Fruit fly (Drosophila melanogaster) whole organism, wandering third instar larva: ENCODE results near the gene IKKbeta.
A peak's percentile ranks its signal among the peaks of the same experiment; 100 is the strongest.

Experiments
- Abd-B ChIP-seq: fragments of >200 bp; optimal IDR thresholded peaks from 2 replicates; lab custom pipeline; 2017; ENCODE audit warnings: missing biosample characterization, missing genetic modification characterization
- CG32264 ChIP-seq: fragments of 200-800 bp; sonication (Bioruptor generic); optimal IDR thresholded peaks from 2 replicates; lab custom pipeline; 2016; ENCODE audit warnings: missing biosample characterization, missing genetic modification characterization
- CG9705 ChIP-seq: fragments of 200-800 bp; sonication (Bioruptor generic); optimal IDR thresholded peaks from 2 replicates; lab custom pipeline; 2018; ENCODE audit warnings: missing biosample characterization, mild to moderate bottlenecking, missing genetic modification characterization
- Dfd ChIP-seq: fragments of >200 bp; optimal IDR thresholded peaks from 2 replicates; lab custom pipeline; 2017; ENCODE audit warnings: missing biosample characterization, missing genetic modification characterization
- Dif ChIP-seq: fragments of 200-275, 200-300 bp; sonication (Bioruptor generic); optimal IDR thresholded peaks from 2 replicates; lab custom pipeline; 2018; ENCODE audit warnings: missing biosample characterization, missing genetic modification characterization; ENCODE audit not compliant: partially characterized antibody
- GATAd ChIP-seq: sonication (Bioruptor generic); optimal IDR thresholded peaks from 2 replicates; lab custom pipeline; 2016; ENCODE audit warnings: missing biosample characterization, missing genetic modification characterization
- Hnf4 ChIP-seq: fragments of 200-800 bp; sonication (Bioruptor generic); optimal IDR thresholded peaks from 2 replicates; lab custom pipeline; 2016; ENCODE audit warnings: missing biosample characterization, mild to moderate bottlenecking, missing genetic modification characterization
- Hr78 ChIP-seq: fragments of >200 bp; optimal IDR thresholded peaks from 2 replicates; lab custom pipeline; 2017; ENCODE audit warnings: missing biosample characterization, missing genetic modification characterization
- Hr83 ChIP-seq: fragments of 200-300 bp; sonication (Bioruptor generic); optimal IDR thresholded peaks from 2 replicates; lab custom pipeline; 2016; ENCODE audit warnings: missing biosample characterization, mild to moderate bottlenecking, missing genetic modification characterization, moderate library complexity; ENCODE audit not compliant: poor library complexity, severe bottlenecking
- Jra ChIP-seq: sonication (Bioruptor generic); optimal IDR thresholded peaks from 2 replicates; lab custom pipeline; 2016; ENCODE audit warnings: missing biosample characterization, missing genetic modification characterization
- Myc ChIP-seq: fragments of >200 bp; optimal IDR thresholded peaks from 2 replicates; lab custom pipeline; 2017
- N ChIP-seq: fragments of >200 bp; optimal IDR thresholded peaks from 2 replicates; lab custom pipeline; 2018; ENCODE audit warnings: missing biosample characterization, missing external identifiers, missing genetic modification characterization
- Rel ChIP-seq, 2 experiments: fragments of 200-800 bp; sonication (Bioruptor generic) in 1 of 2; optimal IDR thresholded peaks; 2 replicates in 1 of 2; 3 replicates in 1 of 2; lab custom pipeline; 2016 to 2019; ENCODE audit warnings: mild to moderate bottlenecking in 2 of 2, missing biosample characterization in 2 of 2, missing genetic modification characterization in 2 of 2, moderate library complexity in 1 of 2
- Sp1 ChIP-seq: fragments of 200-800 bp; sonication (Bioruptor generic); optimal IDR thresholded peaks from 3 replicates; lab custom pipeline; 2019; ENCODE audit warnings: missing biosample characterization, mild to moderate bottlenecking, missing genetic modification characterization, moderate library complexity
- Vsx2 ChIP-seq: fragments of 200-300, 225-300 bp; sonication (Bioruptor generic); optimal IDR thresholded peaks from 2 replicates; lab custom pipeline; 2018; ENCODE audit warnings: missing biosample characterization, missing genetic modification characterization; ENCODE audit not compliant: partially characterized antibody
- br ChIP-seq: fragments of 200-800 bp; sonication (Bioruptor generic); optimal IDR thresholded peaks from 2 replicates; lab custom pipeline; 2016; ENCODE audit warnings: missing biosample characterization, missing genetic modification characterization
- dl ChIP-seq, 2 experiments: fragments of 175-275, 200-275 bp in 1 of 2; fragments of 200-275 bp in 1 of 2; sonication (Bioruptor generic); optimal IDR thresholded peaks; lab custom pipeline; 2018; ENCODE audit warnings: mild to moderate bottlenecking in 2 of 2, missing biosample characterization in 2 of 2, missing genetic modification characterization in 2 of 2, moderate library complexity in 2 of 2; ENCODE audit not compliant: partially characterized antibody in 2 of 2, insufficient read depth in 1 of 2
- dsf ChIP-seq: sonication (Bioruptor generic); optimal IDR thresholded peaks from 2 replicates; lab custom pipeline; 2016; ENCODE audit warnings: missing biosample characterization, missing genetic modification characterization, borderline replicate concordance
- ey ChIP-seq: fragments of 200-800 bp; sonication (Bioruptor generic); optimal IDR thresholded peaks from 2 replicates; lab custom pipeline; 2016; ENCODE audit warnings: missing biosample characterization, missing genetic modification characterization
- foxo ChIP-seq, 2 experiments: fragments of 200-800 bp; sonication (Bioruptor generic); optimal IDR thresholded peaks; 2 replicates in 1 of 2; 3 replicates in 1 of 2; lab custom pipeline; 2016 to 2017; ENCODE audit warnings: missing biosample characterization in 2 of 2, missing genetic modification characterization in 2 of 2
- fru ChIP-seq: fragments of 200-800 bp; sonication (Bioruptor generic); optimal IDR thresholded peaks from 3 replicates; lab custom pipeline; 2016; ENCODE audit warnings: missing biosample characterization, mild to moderate bottlenecking, missing genetic modification characterization
- h ChIP-seq: fragments of 200-800 bp; sonication (Bioruptor generic); optimal IDR thresholded peaks from 3 replicates; lab custom pipeline; 2016; ENCODE audit warnings: missing biosample characterization, mild to moderate bottlenecking, missing genetic modification characterization
- jim ChIP-seq: fragments of 175-275, 200-325 bp; sonication (Bioruptor generic); optimal IDR thresholded peaks from 2 replicates; lab custom pipeline; 2016; ENCODE audit warnings: missing biosample characterization, mild to moderate bottlenecking, missing genetic modification characterization
- lola ChIP-seq: fragments of >200 bp; optimal IDR thresholded peaks from 2 replicates; lab custom pipeline; 2017; ENCODE audit warnings: missing biosample characterization, missing genetic modification characterization
- pan ChIP-seq: fragments of >200 bp; optimal IDR thresholded peaks from 2 replicates; lab custom pipeline; 2017
- psq ChIP-seq: fragments of 200-800 bp; sonication (Bioruptor generic); optimal IDR thresholded peaks from 3 replicates; lab custom pipeline; 2017; ENCODE audit warnings: missing biosample characterization, mild to moderate bottlenecking, missing genetic modification characterization, moderate library complexity
- rgr ChIP-seq: fragments of 200-800 bp; sonication (Bioruptor generic); optimal IDR thresholded peaks from 3 replicates; lab custom pipeline; 2016; ENCODE audit warnings: missing biosample characterization, mild to moderate bottlenecking, missing genetic modification characterization
- sage ChIP-seq: fragments of 200-800 bp; sonication (Bioruptor generic); optimal IDR thresholded peaks from 2 replicates; lab custom pipeline; 2016; ENCODE audit warnings: missing biosample characterization, mild to moderate bottlenecking, missing genetic modification characterization
- sv ChIP-seq: fragments of 200-800 bp; sonication (Bioruptor generic); optimal IDR thresholded peaks from 3 replicates; lab custom pipeline; 2016; ENCODE audit warnings: missing biosample characterization, missing genetic modification characterization
- tai ChIP-seq: sonication (Bioruptor generic); optimal IDR thresholded peaks from 2 replicates; lab custom pipeline; 2016; ENCODE audit warnings: missing biosample characterization, missing genetic modification characterization
- usp ChIP-seq: fragments of >200 bp; optimal IDR thresholded peaks from 2 replicates; lab custom pipeline; 2017; ENCODE audit warnings: missing biosample characterization, missing genetic modification characterization
- woc ChIP-seq: sonication (Bioruptor generic); optimal IDR thresholded peaks from 2 replicates; lab custom pipeline; 2016; ENCODE audit warnings: missing biosample characterization, mild to moderate bottlenecking, missing genetic modification characterization

Gene IKKbeta

dm6 chr3R:16029584-16029983 lies 19.6 kb downstream of the IKKbeta start:
- TF ChIP-seq Hr83 (GFP tag; lab: Kevin White, UChicago) (no peak), Dfd (GFP tag; lab: Kevin White, UChicago) (no peak), woc (no peak)
- TF ChIP-seq, all 38 proteins: peak for 0

dm6 chr3R:16028651-16029050 lies 20.6 kb downstream of the IKKbeta start:
- TF ChIP-seq Hr78 (GFP tag; lab: Kevin White, UChicago): no peak
- TF ChIP-seq Vsx2 (GFP tag; lab: Kevin White, UChicago): no peak
- TF ChIP-seq Hr83 (GFP tag; lab: Kevin White, UChicago): no peak
- TF ChIP-seq Hnf4 (GFP tag; lab: Kevin White, UChicago): no peak
- no peak for TF ChIP-seq psq
- TF ChIP-seq tai: no peak
- no peak for TF ChIP-seq sv (GFP tag; lab: Kevin White, UChicago)
- TF ChIP-seq h (GFP tag; lab: Kevin White, UChicago): no peak
- TF ChIP-seq lola: no peak
- no peak for TF ChIP-seq Abd-B

dm6 chr3R:16025587-16026223 lies 23.5 kb downstream of the IKKbeta start, which contains the start of gene pnr:
Gene pnr (plus strand): TSS chr3R:16026079.
- TF ChIP-seq Jra (GFP tag; lab: Kevin White, UChicago) (peak; percentile 3), Dif (peak; percentile 51), foxo (GFP tag; optimal IDR thresholded peaks at IDR 0.05; lab: Kevin White, UChicago) (no peak), CG9705 (GFP tag; lab: Kevin White, UChicago) (no peak), Vsx2 (GFP tag; lab: Kevin White, UChicago) (peak; percentile 76), h (GFP tag; lab: Kevin White, UChicago) (peak; percentile 22), Dfd (GFP tag; lab: Kevin White, UChicago) (no peak), Rel (GFP tag; optimal IDR thresholded peaks at IDR 0.05; lab: Kevin White, UChicago) (no peak), Rel (tag; optimal IDR thresholded peaks at IDR 0.05; lab: Kevin White, UChicago) (peak; percentile 46), woc (no peak), N (GFP tag; lab: Kevin White, UChicago) (peak; percentile 14), dsf (GFP tag; lab: Kevin White, UChicago) (no peak), br (GFP tag; lab: Kevin White, UChicago) (no peak), psq (peak; percentile 5), GATAd (GFP tag; lab: Kevin White, UChicago) (no peak), dl (GFP tag; optimal IDR thresholded peaks at IDR 0.05; lab: Kevin White, UChicago; ENCODE audit: insufficient read depth in 1 of 2, partially characterized antibody in 2 of 2) (peak; percentile 42 to 58), jim (no peak), rgr (peak; percentile 2), Hr83 (GFP tag; lab: Kevin White, UChicago) (peak; percentile 53), Sp1 (GFP tag; lab: Kevin White, UChicago) (no peak), usp (GFP tag; lab: Kevin White, UChicago) (no peak), pan (lab: Kevin White, UChicago) (no peak)

dm6 chr3R:16024110-16024509 lies 25.1 kb downstream of the IKKbeta start:
- TF ChIP-seq ey (GFP tag; lab: Kevin White, UChicago) (no peak), Dif (peak; percentile 18)

dm6 chr3R:16023627-16024026 lies 25.6 kb downstream of the IKKbeta start:
- TF ChIP-seq CG32264: no peak
- no peak for TF ChIP-seq woc
- TF ChIP-seq ey (GFP tag; lab: Kevin White, UChicago): no peak
- no peak for TF ChIP-seq sage (GFP tag; lab: Kevin White, UChicago)
- no peak for TF ChIP-seq GATAd (GFP tag; lab: Kevin White, UChicago)
- no peak for TF ChIP-seq fru (GFP tag; lab: Kevin White, UChicago)
- no peak for TF ChIP-seq pan (lab: Kevin White, UChicago)
- TF ChIP-seq sv (GFP tag; lab: Kevin White, UChicago): no peak
- no peak for TF ChIP-seq Hr83 (GFP tag; lab: Kevin White, UChicago)
- no peak for TF ChIP-seq Myc (lab: Kevin White, UChicago)
- no peak for TF ChIP-seq foxo (GFP tag; optimal IDR thresholded peaks at IDR 0.05; lab: Kevin White, UChicago)
- no peak for TF ChIP-seq Sp1 (GFP tag; lab: Kevin White, UChicago)
- no peak for TF ChIP-seq h (GFP tag; lab: Kevin White, UChicago)
- TF ChIP-seq psq: no peak
- TF ChIP-seq Hr78 (GFP tag; lab: Kevin White, UChicago): no peak
